Worm (Caenorhabditis elegans): Measurements from ENCODE around the gene ttr-39.

DNA sequence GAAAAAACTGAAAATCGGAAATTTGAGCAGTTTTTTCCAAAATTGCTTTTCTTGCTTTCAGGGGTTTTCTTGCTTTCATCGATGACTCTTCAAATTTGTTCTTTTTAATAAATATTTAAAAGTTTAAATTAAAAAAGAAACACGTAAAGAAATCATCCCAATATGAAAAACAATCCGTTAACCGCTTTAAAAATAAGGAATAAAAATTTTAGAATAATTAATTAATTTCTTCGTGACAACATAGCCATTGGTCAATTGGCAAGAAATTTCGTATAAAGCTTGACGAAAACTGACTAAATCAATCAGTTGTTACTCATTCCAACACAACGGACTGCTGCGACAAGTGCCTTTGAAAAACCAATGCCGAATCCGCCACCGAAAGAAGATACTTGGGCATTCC lies 22.9 kb upstream of the ttr-39 start, which contains the start of gene nsph-3.2:
- TF ChIP-seq hmbx-1 (tag; optimal IDR thresholded peaks at IDR 0.05), result no peak
- TF ChIP-seq ama-1 (optimal IDR thresholded peaks at IDR 0.05), result no peak
- TF ChIP-seq hnd-1 (tag; optimal IDR thresholded peaks at IDR 0.05), result no peak

Data from whole organism, early embryonic.